Worm (Caenorhabditis elegans) whole organism, mixed stage, embryonic: ENCODE measurements around the gene rps-24.

Experiments used
- M03D4.4 ChIP-seq: sonication (generic microtip); optimal IDR thresholded peaks from 2 replicates; lab custom pipeline; 2017; ENCODE audit warnings: mild to moderate bottlenecking, missing genetic modification characterization, missing compliant biosample characterization
- bed-3 ChIP-seq: fragments of 200-800 bp; sonication (Bioruptor generic); optimal IDR thresholded peaks from 3 replicates; lab custom pipeline; 2018; ENCODE audit warnings: mild to moderate bottlenecking, missing genetic modification characterization, moderate library complexity, missing compliant biosample characterization
- ceh-39 ChIP-seq: fragments of 150-350 bp; optimal IDR thresholded peaks from 2 replicates; lab custom pipeline; 2014; ENCODE audit warnings: missing biosample characterization, missing genetic modification characterization
- ceh-43 ChIP-seq: fragments of 200-800 bp; sonication (Bioruptor generic); optimal IDR thresholded peaks from 2 replicates; lab custom pipeline; 2018; ENCODE audit warnings: mild to moderate bottlenecking, missing genetic modification characterization, moderate library complexity, missing compliant biosample characterization
- ceh-83 ChIP-seq: fragments of 200-800 bp; sonication (Bioruptor generic); optimal IDR thresholded peaks from 2 replicates; lab custom pipeline; 2018; ENCODE audit warnings: mild to moderate bottlenecking, missing genetic modification characterization, missing compliant biosample characterization
- ces-1 ChIP-seq: fragments of 150-350 bp; optimal IDR thresholded peaks from 2 replicates; lab custom pipeline; 2014; ENCODE audit warnings: missing biosample characterization, missing genetic modification reagents, missing genetic modification characterization
- cnd-1 ChIP-seq: fragments of 200-800 bp; sonication (Bioruptor generic); optimal IDR thresholded peaks from 2 replicates; lab custom pipeline; 2018; ENCODE audit warnings: mild to moderate bottlenecking, missing genetic modification characterization, missing compliant biosample characterization
- drap-1 ChIP-seq: fragments of 200-800 bp; sonication (Bioruptor generic); optimal IDR thresholded peaks from 3 replicates; lab custom pipeline; 2018; ENCODE audit warnings: mild to moderate bottlenecking, missing genetic modification characterization, missing compliant biosample characterization
- elt-1 ChIP-seq: sonication (generic microtip); optimal IDR thresholded peaks from 2 replicates; lab custom pipeline; 2017; ENCODE audit warnings: missing genetic modification characterization, mild to moderate bottlenecking, missing compliant biosample characterization, antibody characterized with exemption, moderate library complexity, borderline replicate concordance; ENCODE audit not compliant: insufficient read depth
- elt-3 ChIP-seq: fragments of 150-350 bp; optimal IDR thresholded peaks from 2 replicates; lab custom pipeline; 2014; ENCODE audit warnings: missing biosample characterization, missing genetic modification characterization
- flh-1 ChIP-seq: fragments of 200-800 bp; sonication (Bioruptor generic); optimal IDR thresholded peaks from 2 replicates; lab custom pipeline; 2018; ENCODE audit warnings: mild to moderate bottlenecking, missing genetic modification characterization, moderate library complexity, missing compliant biosample characterization
- ham-2 ChIP-seq: fragments of 200-800 bp; sonication (Bioruptor generic); optimal IDR thresholded peaks from 2 replicates; lab custom pipeline; 2018; ENCODE audit warnings: mild to moderate bottlenecking, missing genetic modification characterization, missing compliant biosample characterization
- hlh-1 ChIP-seq: fragments of 150-350 bp; optimal IDR thresholded peaks from 2 replicates; lab custom pipeline; 2014; ENCODE audit warnings: missing biosample characterization, missing genetic modification reagents, missing genetic modification characterization
- lin-13 ChIP-seq: fragments of 150-350 bp; optimal IDR thresholded peaks from 2 replicates; lab custom pipeline; 2014; ENCODE audit warnings: missing biosample characterization, missing genetic modification characterization
- lin-32 ChIP-seq: fragments of 200-800 bp; sonication (Bioruptor generic); optimal IDR thresholded peaks from 2 replicates; lab custom pipeline; 2018; ENCODE audit warnings: mild to moderate bottlenecking, missing genetic modification characterization, missing compliant biosample characterization
- lsy-2 ChIP-seq: fragments of 150-350 bp; optimal IDR thresholded peaks from 2 replicates; lab custom pipeline; 2014; ENCODE audit warnings: missing biosample characterization, missing genetic modification characterization
- mab-5 ChIP-seq: fragments of 150-350 bp; optimal IDR thresholded peaks from 2 replicates; lab custom pipeline; 2014; ENCODE audit warnings: missing biosample characterization, missing genetic modification characterization
- mep-1 ChIP-seq: fragments of 150-350 bp; optimal IDR thresholded peaks from 2 replicates; lab custom pipeline; 2017; ENCODE audit warnings: missing biosample characterization, missing genetic modification reagents, missing genetic modification characterization, inconsistent platforms
- mls-2 ChIP-seq: sonication (generic microtip); optimal IDR thresholded peaks from 2 replicates; lab custom pipeline; 2016; ENCODE audit warnings: mild to moderate bottlenecking, missing genetic modification characterization, moderate library complexity, missing compliant biosample characterization
- nhr-12 ChIP-seq: fragments of 150-350 bp; optimal IDR thresholded peaks from 2 replicates; lab custom pipeline; 2014; ENCODE audit warnings: missing biosample characterization, missing genetic modification characterization
- nhr-2 ChIP-seq: fragments of 150-350 bp; optimal IDR thresholded peaks from 2 replicates; lab custom pipeline; 2014; ENCODE audit warnings: missing biosample characterization, missing genetic modification characterization
- nhr-237 ChIP-seq: fragments of 150-350 bp; optimal IDR thresholded peaks from 2 replicates; lab custom pipeline; 2014; ENCODE audit warnings: missing biosample characterization, missing genetic modification characterization
- nhr-76 ChIP-seq: sonication (generic microtip); optimal IDR thresholded peaks from 2 replicates; lab custom pipeline; 2017; ENCODE audit warnings: missing biosample characterization, missing genetic modification characterization
- pha-4 ChIP-seq: fragments of 150-350 bp; optimal IDR thresholded peaks from 2 replicates; lab custom pipeline; 2018; ENCODE audit warnings: missing biosample characterization, missing genetic modification reagents, missing genetic modification characterization
- snpc-4 ChIP-seq: fragments of 150-350 bp; optimal IDR thresholded peaks from 2 replicates; lab custom pipeline; 2014; ENCODE audit warnings: missing biosample characterization, missing genetic modification characterization
- tbx-8 ChIP-seq: fragments of 200-800 bp; sonication (Bioruptor generic); optimal IDR thresholded peaks from 2 replicates; lab custom pipeline; 2018; ENCODE audit warnings: mild to moderate bottlenecking, missing genetic modification characterization, moderate library complexity, missing compliant biosample characterization
- unc-120 ChIP-seq: sonication (generic microtip); optimal IDR thresholded peaks from 2 replicates; lab custom pipeline; 2017; ENCODE audit warnings: missing genetic modification characterization, missing compliant biosample characterization; ENCODE audit not compliant: poor library complexity, severe bottlenecking
- unc-62 ChIP-seq: fragments of 150-350 bp; optimal IDR thresholded peaks from 2 replicates; lab custom pipeline; 2014; ENCODE audit warnings: missing biosample characterization, missing genetic modification reagents, missing genetic modification characterization
- ztf-11 ChIP-seq: fragments of 150-350 bp; optimal IDR thresholded peaks from 2 replicates; lab custom pipeline; 2014; ENCODE audit warnings: missing biosample characterization, missing genetic modification characterization

The rps-24 gene

ce11 chrIV:373963-374362, 11.7 kb upstream of the rps-24 start:
- no peak for TF ChIP-seq mep-1 (tag; lab: Kevin White, UChicago)

- TF ChIP-seq ceh-39 (no peak), tbx-8 (GFP tag; lab: Kevin White, UChicago) (no peak)
These were observed 9.8 kb upstream of the rps-24 start, which contains the start of gene fln-1 for ce11 chrIV:375915-376314. Gene fln-1 (minus strand): TSS chrIV:376015.

ce11 chrIV:377791-378190, 7.9 kb upstream of the rps-24 start:
- TF ChIP-seq mab-5 (tag; lab: Kevin White, UChicago) (no peak), lsy-2 (no peak), mep-1 (tag; lab: Kevin White, UChicago) (no peak), mls-2 (tag; lab: Kevin White, UChicago) (no peak), bed-3 (GFP tag; lab: Kevin White, UChicago) (no peak), nhr-12 (tag; lab: Kevin White, UChicago) (no peak), elt-1 (tag; lab: Kevin White, UChicago) (no peak), nhr-2 (tag; lab: Kevin White, UChicago) (no peak), ham-2 (GFP tag; lab: Kevin White, UChicago) (no peak), ces-1 (GFP tag; lab: Kevin White, UChicago) (no peak), ceh-43 (GFP tag; lab: Kevin White, UChicago) (no peak), snpc-4 (no peak), cnd-1 (no peak), flh-1 (GFP tag; lab: Kevin White, UChicago) (no peak), M03D4.4 (tag; lab: Kevin White, UChicago) (no peak), nhr-237 (tag; lab: Kevin White, UChicago) (no peak), ztf-11 (no peak), pha-4 (tag; lab: Kevin White, UChicago) (no peak)
- TF ChIP-seq, all 35 proteins: peak for 0

- TF ChIP-seq pha-4 (tag; lab: Kevin White, UChicago) = no peak
- no peak for TF ChIP-seq unc-62 (GFP tag; lab: Kevin White, UChicago)
- TF ChIP-seq nhr-237 (tag; lab: Kevin White, UChicago) = no peak
- no peak for TF ChIP-seq unc-120 (tag; lab: Kevin White, UChicago)
- TF ChIP-seq tbx-8 (GFP tag; lab: Kevin White, UChicago) = no peak
- TF ChIP-seq ceh-83 (GFP tag; lab: Kevin White, UChicago) = no peak
- TF ChIP-seq elt-3 (tag; lab: Kevin White, UChicago) = no peak
- TF ChIP-seq snpc-4 = no peak
- no peak for TF ChIP-seq ceh-43 (GFP tag; lab: Kevin White, UChicago)
- TF ChIP-seq M03D4.4 (tag; lab: Kevin White, UChicago) = no peak
- TF ChIP-seq nhr-76 (tag; lab: Kevin White, UChicago) = no peak
- no peak for TF ChIP-seq ceh-39
- TF ChIP-seq cnd-1 = no peak
- no peak for TF ChIP-seq nhr-2 (tag; lab: Kevin White, UChicago)
- no peak for TF ChIP-seq lin-32 (GFP tag; lab: Kevin White, UChicago)
- TF ChIP-seq drap-1 (GFP tag; lab: Kevin White, UChicago) = no peak
- no peak for TF ChIP-seq lin-13 (tag; lab: Kevin White, UChicago)
These were observed 7.3 kb upstream of the rps-24 start for ce11 chrIV:378367-378766.

ce11 chrIV:378838-379237, 6.8 kb upstream of the rps-24 start:
- TF ChIP-seq snpc-4 (no peak), unc-120 (tag; lab: Kevin White, UChicago) (peak; percentile 82), hlh-1 (peak; percentile 94)

ce11 chrIV:379605-380004, 6.1 kb upstream of the rps-24 start:
- TF ChIP-seq ceh-83 (GFP tag; lab: Kevin White, UChicago) (no peak), nhr-237 (tag; lab: Kevin White, UChicago) (no peak), ceh-43 (GFP tag; lab: Kevin White, UChicago) (peak; percentile 7)
